Fruit fly (Drosophila melanogaster) whole organism, wandering third instar larva: ENCODE measurements around the gene mtTFB2.

Experiments
- Abd-B ChIP-seq: fragments of >200 bp; optimal IDR thresholded peaks from 2 replicates; lab custom pipeline; 2017; ENCODE audit warnings: missing biosample characterization, missing genetic modification characterization
- CG32264 ChIP-seq: fragments of 200-800 bp; sonication (Bioruptor generic); optimal IDR thresholded peaks from 2 replicates; lab custom pipeline; 2016; ENCODE audit warnings: missing biosample characterization, missing genetic modification characterization
- CG9705 ChIP-seq: fragments of 200-800 bp; sonication (Bioruptor generic); optimal IDR thresholded peaks from 2 replicates; lab custom pipeline; 2018; ENCODE audit warnings: missing biosample characterization, mild to moderate bottlenecking, missing genetic modification characterization
- CrebA ChIP-seq: fragments of 200-800 bp; sonication (Bioruptor generic); optimal IDR thresholded peaks from 2 replicates; lab custom pipeline; 2016; ENCODE audit warnings: missing biosample characterization, mild to moderate bottlenecking, missing genetic modification characterization, borderline replicate concordance
- Dfd ChIP-seq: fragments of >200 bp; optimal IDR thresholded peaks from 2 replicates; lab custom pipeline; 2017; ENCODE audit warnings: missing biosample characterization, missing genetic modification characterization
- Dif ChIP-seq: fragments of 200-275, 200-300 bp; sonication (Bioruptor generic); optimal IDR thresholded peaks from 2 replicates; lab custom pipeline; 2018; ENCODE audit warnings: missing biosample characterization, missing genetic modification characterization; ENCODE audit not compliant: partially characterized antibody
- GATAd ChIP-seq: sonication (Bioruptor generic); optimal IDR thresholded peaks from 2 replicates; lab custom pipeline; 2016; ENCODE audit warnings: missing biosample characterization, missing genetic modification characterization
- HLH106 ChIP-seq: fragments of 200-800 bp; optimal IDR thresholded peaks from 3 replicates; lab custom pipeline; 2019; ENCODE audit warnings: missing biosample characterization, mild to moderate bottlenecking, missing genetic modification characterization, moderate library complexity
- Hnf4 ChIP-seq: fragments of 200-800 bp; sonication (Bioruptor generic); optimal IDR thresholded peaks from 2 replicates; lab custom pipeline; 2016; ENCODE audit warnings: missing biosample characterization, mild to moderate bottlenecking, missing genetic modification characterization
- Hr78 ChIP-seq: fragments of >200 bp; optimal IDR thresholded peaks from 2 replicates; lab custom pipeline; 2017; ENCODE audit warnings: missing biosample characterization, missing genetic modification characterization
- Hr83 ChIP-seq: fragments of 200-300 bp; sonication (Bioruptor generic); optimal IDR thresholded peaks from 2 replicates; lab custom pipeline; 2016; ENCODE audit warnings: missing biosample characterization, mild to moderate bottlenecking, missing genetic modification characterization, moderate library complexity; ENCODE audit not compliant: poor library complexity, severe bottlenecking
- Jra ChIP-seq: sonication (Bioruptor generic); optimal IDR thresholded peaks from 2 replicates; lab custom pipeline; 2016; ENCODE audit warnings: missing biosample characterization, missing genetic modification characterization
- Mio ChIP-seq: sonication (Bioruptor generic); optimal IDR thresholded peaks from 2 replicates; lab custom pipeline; 2016; ENCODE audit warnings: missing biosample characterization, missing genetic modification characterization
- Myc ChIP-seq: fragments of >200 bp; optimal IDR thresholded peaks from 2 replicates; lab custom pipeline; 2017
- N ChIP-seq: fragments of >200 bp; optimal IDR thresholded peaks from 2 replicates; lab custom pipeline; 2018; ENCODE audit warnings: missing biosample characterization, missing external identifiers, missing genetic modification characterization
- OdsH ChIP-seq: fragments of 200-800 bp; sonication (Bioruptor generic); optimal IDR thresholded peaks from 2 replicates; lab custom pipeline; 2016; ENCODE audit warnings: missing biosample characterization, mild to moderate bottlenecking, missing genetic modification characterization
- Rel ChIP-seq, 2 experiments: fragments of 200-800 bp; sonication (Bioruptor generic) in 1 of 2; optimal IDR thresholded peaks; 2 replicates in 1 of 2; 3 replicates in 1 of 2; lab custom pipeline; 2016 to 2019; ENCODE audit warnings: mild to moderate bottlenecking in 2 of 2, missing biosample characterization in 2 of 2, missing genetic modification characterization in 2 of 2, moderate library complexity in 1 of 2
- Sp1 ChIP-seq: fragments of 200-800 bp; sonication (Bioruptor generic); optimal IDR thresholded peaks from 3 replicates; lab custom pipeline; 2019; ENCODE audit warnings: missing biosample characterization, mild to moderate bottlenecking, missing genetic modification characterization, moderate library complexity
- Vsx2 ChIP-seq: fragments of 200-300, 225-300 bp; sonication (Bioruptor generic); optimal IDR thresholded peaks from 2 replicates; lab custom pipeline; 2018; ENCODE audit warnings: missing biosample characterization, missing genetic modification characterization; ENCODE audit not compliant: partially characterized antibody
- br ChIP-seq: fragments of 200-800 bp; sonication (Bioruptor generic); optimal IDR thresholded peaks from 2 replicates; lab custom pipeline; 2016; ENCODE audit warnings: missing biosample characterization, missing genetic modification characterization
- brk ChIP-seq: fragments of 200-800 bp; sonication (Bioruptor generic); optimal IDR thresholded peaks from 2 replicates; lab custom pipeline; 2016; ENCODE audit warnings: missing biosample characterization, mild to moderate bottlenecking, missing genetic modification characterization
- dl ChIP-seq, 2 experiments: fragments of 175-275, 200-275 bp in 1 of 2; fragments of 200-275 bp in 1 of 2; sonication (Bioruptor generic); optimal IDR thresholded peaks; lab custom pipeline; 2018; ENCODE audit warnings: mild to moderate bottlenecking in 2 of 2, missing biosample characterization in 2 of 2, missing genetic modification characterization in 2 of 2, moderate library complexity in 2 of 2; ENCODE audit not compliant: partially characterized antibody in 2 of 2, insufficient read depth in 1 of 2
- dmrt93B ChIP-seq: fragments of 200-800 bp; sonication (Bioruptor generic); optimal IDR thresholded peaks from 2 replicates; lab custom pipeline; 2018; ENCODE audit warnings: missing biosample characterization, mild to moderate bottlenecking, missing genetic modification characterization
- dsf ChIP-seq: sonication (Bioruptor generic); optimal IDR thresholded peaks from 2 replicates; lab custom pipeline; 2016; ENCODE audit warnings: missing biosample characterization, missing genetic modification characterization, borderline replicate concordance
- ey ChIP-seq: fragments of 200-800 bp; sonication (Bioruptor generic); optimal IDR thresholded peaks from 2 replicates; lab custom pipeline; 2016; ENCODE audit warnings: missing biosample characterization, missing genetic modification characterization
- foxo ChIP-seq, 2 experiments: fragments of 200-800 bp; sonication (Bioruptor generic); optimal IDR thresholded peaks; 2 replicates in 1 of 2; 3 replicates in 1 of 2; lab custom pipeline; 2016 to 2017; ENCODE audit warnings: missing biosample characterization in 2 of 2, missing genetic modification characterization in 2 of 2
- fru ChIP-seq: fragments of 200-800 bp; sonication (Bioruptor generic); optimal IDR thresholded peaks from 3 replicates; lab custom pipeline; 2016; ENCODE audit warnings: missing biosample characterization, mild to moderate bottlenecking, missing genetic modification characterization
- h ChIP-seq: fragments of 200-800 bp; sonication (Bioruptor generic); optimal IDR thresholded peaks from 3 replicates; lab custom pipeline; 2016; ENCODE audit warnings: missing biosample characterization, mild to moderate bottlenecking, missing genetic modification characterization
- jim ChIP-seq: fragments of 175-275, 200-325 bp; sonication (Bioruptor generic); optimal IDR thresholded peaks from 2 replicates; lab custom pipeline; 2016; ENCODE audit warnings: missing biosample characterization, mild to moderate bottlenecking, missing genetic modification characterization
- lola ChIP-seq: fragments of >200 bp; optimal IDR thresholded peaks from 2 replicates; lab custom pipeline; 2017; ENCODE audit warnings: missing biosample characterization, missing genetic modification characterization
- pan ChIP-seq: fragments of >200 bp; optimal IDR thresholded peaks from 2 replicates; lab custom pipeline; 2017
- psq ChIP-seq: fragments of 200-800 bp; sonication (Bioruptor generic); optimal IDR thresholded peaks from 3 replicates; lab custom pipeline; 2017; ENCODE audit warnings: missing biosample characterization, mild to moderate bottlenecking, missing genetic modification characterization, moderate library complexity
- rgr ChIP-seq: fragments of 200-800 bp; sonication (Bioruptor generic); optimal IDR thresholded peaks from 3 replicates; lab custom pipeline; 2016; ENCODE audit warnings: missing biosample characterization, mild to moderate bottlenecking, missing genetic modification characterization
- sage ChIP-seq: fragments of 200-800 bp; sonication (Bioruptor generic); optimal IDR thresholded peaks from 2 replicates; lab custom pipeline; 2016; ENCODE audit warnings: missing biosample characterization, mild to moderate bottlenecking, missing genetic modification characterization
- sv ChIP-seq: fragments of 200-800 bp; sonication (Bioruptor generic); optimal IDR thresholded peaks from 3 replicates; lab custom pipeline; 2016; ENCODE audit warnings: missing biosample characterization, missing genetic modification characterization
- tai ChIP-seq: sonication (Bioruptor generic); optimal IDR thresholded peaks from 2 replicates; lab custom pipeline; 2016; ENCODE audit warnings: missing biosample characterization, missing genetic modification characterization
- usp ChIP-seq: fragments of >200 bp; optimal IDR thresholded peaks from 2 replicates; lab custom pipeline; 2017; ENCODE audit warnings: missing biosample characterization, missing genetic modification characterization
- woc ChIP-seq: sonication (Bioruptor generic); optimal IDR thresholded peaks from 2 replicates; lab custom pipeline; 2016; ENCODE audit warnings: missing biosample characterization, mild to moderate bottlenecking, missing genetic modification characterization

The mtTFB2 gene

DNA sequence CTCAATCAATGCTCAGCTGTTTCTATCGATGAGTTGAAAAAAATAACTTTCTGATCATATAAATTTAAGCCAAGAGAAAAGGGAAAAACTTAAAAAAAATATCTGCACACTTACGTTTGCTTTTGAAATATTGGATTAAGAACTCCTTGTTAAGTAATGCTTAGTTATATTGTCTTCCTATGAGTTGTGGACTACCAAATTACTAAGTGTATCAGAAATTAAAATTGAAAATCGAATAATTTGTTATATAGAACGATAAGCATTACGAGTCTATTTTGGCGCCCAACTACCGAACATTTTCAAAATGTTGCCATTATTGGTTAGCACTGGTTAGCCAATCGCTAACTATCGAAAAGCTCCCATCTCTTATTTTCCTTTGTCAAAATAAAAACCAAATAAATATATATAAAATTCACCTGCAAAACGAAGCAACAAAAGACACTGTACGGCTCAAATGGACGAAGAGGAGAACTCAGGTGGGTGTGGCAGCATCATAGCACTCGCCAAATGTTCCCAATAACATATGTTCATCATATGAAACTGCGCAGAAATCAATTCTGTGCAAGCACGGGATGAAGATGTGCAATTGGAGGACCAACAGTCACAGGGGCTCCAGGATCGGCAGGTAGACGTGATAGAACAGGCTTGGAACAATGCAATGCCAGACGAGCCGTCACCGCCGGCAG lies 3.6 kb downstream of the mtTFB2 start, which contains the start of gene ohgt:
Gene ohgt, plus strand, starts transcription at position 358 of the 686 bp plus-strand sequence.
- TF ChIP-seq Dif (GFP tag; lab: Kevin White, UChicago) = no peak
- TF ChIP-seq br (GFP tag; lab: Kevin White, UChicago) = no peak
- TF ChIP-seq N (GFP tag; lab: Kevin White, UChicago) = no peak
- TF ChIP-seq jim (GFP tag; lab: Kevin White, UChicago) = no peak
- TF ChIP-seq Abd-B (GFP tag; lab: Kevin White, UChicago) = no peak
- TF ChIP-seq dl (GFP tag; optimal IDR thresholded peaks at IDR 0.05; lab: Kevin White, UChicago; ENCODE audit: insufficient read depth in 1 of 2, partially characterized antibody in 2 of 2) = no peak
- no peak for TF ChIP-seq usp
- no peak for TF ChIP-seq Hr78 (GFP tag; lab: Kevin White, UChicago)
- peak; percentile 35 for TF ChIP-seq HLH106 (tag; lab: Kevin White, UChicago)
- TF ChIP-seq psq (GFP tag; lab: Kevin White, UChicago) = no peak
- TF ChIP-seq OdsH (GFP tag; lab: Kevin White, UChicago) = peak; percentile 22
- no peak for TF ChIP-seq GATAd (GFP tag; lab: Kevin White, UChicago)
- no peak for TF ChIP-seq Hr83 (GFP tag; lab: Kevin White, UChicago)
- no peak for TF ChIP-seq Dfd (GFP tag; lab: Kevin White, UChicago)
- peak; percentile 49 for TF ChIP-seq Sp1 (GFP tag; lab: Kevin White, UChicago)
- TF ChIP-seq fru (GFP tag; lab: Kevin White, UChicago) = peak; percentile 40
- no peak for TF ChIP-seq CrebA
- no peak for TF ChIP-seq Vsx2 (GFP tag; lab: Kevin White, UChicago)
- no peak for TF ChIP-seq Rel (GFP tag; optimal IDR thresholded peaks at IDR 0.05; lab: Kevin White, UChicago)
- TF ChIP-seq Rel (tag; optimal IDR thresholded peaks at IDR 0.05; lab: Kevin White, UChicago) = no peak
- TF ChIP-seq Hnf4 (GFP tag; lab: Kevin White, UChicago) = peak; percentile 42
- TF ChIP-seq sage = no peak
- peak; percentile 32 for TF ChIP-seq h (GFP tag; lab: Kevin White, UChicago)
- TF ChIP-seq woc (GFP tag; lab: Kevin White, UChicago) = peak; percentile 46
- TF ChIP-seq brk (GFP tag; lab: Kevin White, UChicago) = no peak
- peak in 1 of 2 experiments; percentile 40 for TF ChIP-seq foxo (GFP tag; optimal IDR thresholded peaks at IDR 0.05; lab: Kevin White, UChicago)
- TF ChIP-seq CG9705 = no peak
- peak; percentile 3 for TF ChIP-seq sv (GFP tag; lab: Kevin White, UChicago)
- TF ChIP-seq rgr (GFP tag; lab: Kevin White, UChicago) = peak; percentile 37
- TF ChIP-seq pan (lab: Kevin White, UChicago) = no peak
- TF ChIP-seq tai (GFP tag; lab: Kevin White, UChicago) = no peak
- no peak for TF ChIP-seq Mio (GFP tag; lab: Kevin White, UChicago)
- TF ChIP-seq Myc (lab: Kevin White, UChicago) = peak; percentile 36
- peak; percentile 31 for TF ChIP-seq ey (GFP tag; lab: Kevin White, UChicago)
- TF ChIP-seq dmrt93B (GFP tag; lab: Kevin White, UChicago) = no peak
- TF ChIP-seq dsf (GFP tag; lab: Kevin White, UChicago) = no peak
- no peak for TF ChIP-seq CG32264 (GFP tag; lab: Kevin White, UChicago)
- no peak for TF ChIP-seq lola (GFP tag; lab: Kevin White, UChicago)
- peak; percentile 62 for TF ChIP-seq Jra (GFP tag; lab: Kevin White, UChicago)

dm6 chr3R:10052695-10053382 lies 7.5 kb downstream of the mtTFB2 start, which contains the start of the genes Fancl and Npc2e:
Gene Fancl (minus strand): TSS chr3R:10052869.
Gene Npc2e (plus strand): TSS chr3R:10053332.
- no peak for TF ChIP-seq Rel (GFP tag; optimal IDR thresholded peaks at IDR 0.05; lab: Kevin White, UChicago)
- peak; percentile 17 for TF ChIP-seq Rel (tag; optimal IDR thresholded peaks at IDR 0.05; lab: Kevin White, UChicago)
- no peak for TF ChIP-seq Sp1 (GFP tag; lab: Kevin White, UChicago)
